Fruit fly (Drosophila melanogaster): ENCODE measurements around the gene CG7655.

CG7655 gene

DNA sequence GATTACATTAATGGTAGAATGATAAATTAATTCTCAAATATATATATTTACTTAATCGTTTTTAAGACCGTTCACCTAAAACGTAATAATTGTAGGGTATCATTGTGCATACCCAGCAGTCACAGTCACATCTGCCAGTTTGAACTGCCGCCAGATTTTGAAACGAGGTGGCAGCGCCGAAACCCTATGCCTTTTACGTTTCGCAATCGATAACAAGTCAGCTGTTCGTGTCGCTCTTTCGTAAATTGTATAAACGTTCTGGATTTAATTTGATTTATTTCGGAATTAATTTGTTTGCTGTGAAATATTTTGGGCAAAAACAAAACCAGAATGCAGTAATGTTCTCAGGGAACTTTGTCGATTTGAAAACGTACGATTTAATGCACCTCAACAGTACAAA lies 35.0 kb upstream of the CG7655 start, which contains the start of gene CG14322 (continued):
- TF ChIP-seq otp (GFP tag; IDR thresholded peaks at IDR 0.05) (no peak), CG42726 (GFP tag; IDR thresholded peaks at IDR 0.05; ENCODE audit: partially characterized antibody) (no peak), gfzf (GFP tag; optimal IDR thresholded peaks at IDR 0.05) (no peak), sug (tag; optimal IDR thresholded peaks at IDR 0.05) (peak; percentile 6), CG18262 (tag; optimal IDR thresholded peaks at IDR 0.05) (no peak), CG9817 (tag; optimal IDR thresholded peaks at IDR 0.05) (peak; percentile 14), CG15601 (tag; optimal IDR thresholded peaks at IDR 0.05) (no peak), YL-1 (GFP tag; optimal IDR thresholded peaks at IDR 0.05) (no peak), sna (GFP tag; IDR thresholded peaks at IDR 0.05; ENCODE audit: partially characterized antibody) (peak; percentile 52; the same call in 1 of the 2 replicates), gt (GFP tag; IDR thresholded peaks at IDR 0.05) (no peak), CG18011 (GFP tag; optimal IDR thresholded peaks at IDR 0.05) (no peak), wdn (GFP tag; IDR thresholded peaks at IDR 0.05) (no peak), az2 (GFP tag; optimal IDR thresholded peaks at IDR 0.05) (no peak), bowl (GFP tag; IDR thresholded peaks at IDR 0.05) (no peak), CG2202 (tag; optimal IDR thresholded peaks at IDR 0.05) (no peak), CG6791 (GFP tag; IDR thresholded peaks at IDR 0.05; ENCODE audit: partially characterized antibody) (no peak), stwl (tag; optimal IDR thresholded peaks at IDR 0.05) (peak; percentile 77), caup (GFP tag; optimal IDR thresholded peaks at IDR 0.05; ENCODE audit: severe bottlenecking) (no peak), CG43689 (GFP tag; IDR thresholded peaks at IDR 0.05) (no peak), CG4404 (GFP tag; IDR thresholded peaks at IDR 0.05) (no peak), CG13894 (tag; optimal IDR thresholded peaks at IDR 0.05) (no peak), CG12659 (GFP tag; optimal IDR thresholded peaks at IDR 0.05) (no peak), mirr (GFP tag; optimal IDR thresholded peaks at IDR 0.05) (no peak), zen (tag; optimal IDR thresholded peaks at IDR 0.05) (peak; percentile 15), ham (GFP tag; IDR thresholded peaks at IDR 0.05) (no peak), da (GFP tag; optimal IDR thresholded peaks at IDR 0.05) (no peak), Eip74EF (GFP tag; optimal IDR thresholded peaks at IDR 0.05) (no peak), ci (GFP tag; IDR thresholded peaks at IDR 0.05) (no peak), tin (GFP tag; optimal IDR thresholded peaks at IDR 0.05) (peak; percentile 17), chif (GFP tag; optimal IDR thresholded peaks at IDR 0.05) (no peak), CG18619 (GFP tag; optimal IDR thresholded peaks at IDR 0.05) (no peak), pum (GFP tag; optimal IDR thresholded peaks at IDR 0.05) (no peak), CG12299 (tag; optimal IDR thresholded peaks at IDR 0.05) (no peak), bigmax (GFP tag; optimal IDR thresholded peaks at IDR 0.05) (no peak), CG15514 (GFP tag; optimal IDR thresholded peaks at IDR 0.05) (peak; percentile 31), CG12236 (GFP tag; optimal IDR thresholded peaks at IDR 0.05) (no peak), maf-S (GFP tag; optimal IDR thresholded peaks at IDR 0.05) (no peak), Ptx1 (GFP tag; IDR thresholded peaks at IDR 0.05) (no peak), tio (GFP tag; optimal IDR thresholded peaks at IDR 0.05) (no peak), CG18764 (GFP tag; optimal IDR thresholded peaks at IDR 0.05) (no peak), Spps (tag; optimal IDR thresholded peaks at IDR 0.05) (no peak), CG7357 (GFP tag; IDR thresholded peaks at IDR 0.05) (no peak), CG1832 (GFP tag; optimal IDR thresholded peaks at IDR 0.05) (no peak), jing (GFP tag; optimal IDR thresholded peaks at IDR 0.05) (no peak), D (optimal IDR thresholded peaks at IDR 0.05) (no peak), D (GFP tag; optimal IDR thresholded peaks at IDR 0.05) (no peak), Taf1 (GFP tag; IDR thresholded peaks at IDR 0.05) (no peak), sim (GFP tag; IDR thresholded peaks at IDR 0.05) (no peak), CG14441 (GFP tag; IDR thresholded peaks at IDR 0.05) (no peak), CG16863 (GFP tag; optimal IDR thresholded peaks at IDR 0.05) (no peak), Bdp1 (GFP tag; optimal IDR thresholded peaks at IDR 0.05) (peak; percentile 60), Hsf (GFP tag; optimal IDR thresholded peaks at IDR 0.05) (no peak)
